Fruit fly (Drosophila melanogaster): ENCODE results near the gene ZnT33D.
A peak's percentile ranks its signal among the peaks of the same experiment; 100 is the strongest.

ZnT33D gene

dm6 chr2L:12192978-12193377 is 28.9 kb downstream of the ZnT33D start (continued):
- TF ChIP-seq fd85E (GFP tag; optimal IDR thresholded peaks at IDR 0.05) (no peak), CG31627 (GFP tag; optimal IDR thresholded peaks at IDR 0.05) (peak; percentile 24), Ets21C (GFP tag; optimal IDR thresholded peaks at IDR 0.05) (no peak), CG3919 (GFP tag; optimal IDR thresholded peaks at IDR 0.05) (no peak), Sox15 (GFP tag; optimal IDR thresholded peaks at IDR 0.05) (no peak), CG8632 (GFP tag; optimal IDR thresholded peaks at IDR 0.05) (no peak), OdsH (GFP tag; optimal IDR thresholded peaks at IDR 0.05) (peak; percentile 13), CG6854 (GFP tag; optimal IDR thresholded peaks at IDR 0.05) (no peak)

DNA sequence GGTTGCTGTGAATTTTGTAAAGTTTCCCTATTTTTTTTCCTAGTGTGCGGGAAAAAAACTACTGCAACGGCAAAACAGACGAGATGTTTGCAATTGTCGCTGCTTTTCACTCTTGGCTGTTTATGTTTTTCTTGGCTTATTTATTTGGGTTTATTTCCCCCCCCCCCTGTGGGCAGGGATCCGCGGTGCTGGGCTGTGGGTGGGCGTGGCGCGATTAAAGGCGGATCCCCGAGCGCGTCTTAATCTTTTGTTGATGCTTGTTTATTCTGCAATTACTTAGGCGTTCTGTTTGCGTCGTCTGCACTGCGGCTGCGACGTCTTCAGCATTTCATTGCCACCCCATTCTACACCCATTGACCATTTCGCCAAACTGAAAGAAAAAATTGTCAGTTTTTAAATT is 30.8 kb downstream of the ZnT33D start:
- TF ChIP-seq fkh (GFP tag; optimal IDR thresholded peaks at IDR 0.05) (peak; percentile 61), svp (GFP tag) (peak; percentile 17), CG11902 (GFP tag; optimal IDR thresholded peaks at IDR 0.05) (no peak)

DNA sequence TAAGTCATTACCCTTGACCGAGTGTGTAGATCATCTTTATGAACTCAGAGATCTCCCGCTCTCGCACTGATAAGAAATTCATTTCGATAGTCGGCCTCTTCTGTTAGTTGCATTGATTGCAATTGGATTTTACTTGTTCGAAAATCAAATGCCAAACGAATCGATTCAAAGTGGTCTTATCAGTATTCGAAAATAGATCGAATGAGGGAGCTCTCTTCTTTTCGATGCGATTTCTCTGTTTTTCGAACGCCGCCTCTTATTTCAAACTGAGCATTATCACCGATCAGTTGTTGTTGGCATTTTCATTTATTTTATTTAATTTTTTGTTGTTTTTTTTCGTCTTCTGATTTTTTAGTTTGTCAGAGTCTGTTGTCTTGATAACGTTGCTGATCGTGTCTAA is 36.9 kb downstream of the ZnT33D start:
- TF ChIP-seq CG10631 (GFP tag; optimal IDR thresholded peaks at IDR 0.05), result no peak
- no peak for TF ChIP-seq CG9139 (GFP tag; optimal IDR thresholded peaks at IDR 0.05)
- no peak for TF ChIP-seq CG6808 (GFP tag; optimal IDR thresholded peaks at IDR 0.05)
- no peak for TF ChIP-seq acj6 (GFP tag; optimal IDR thresholded peaks at IDR 0.05)
- TF ChIP-seq net (GFP tag; optimal IDR thresholded peaks at IDR 0.05), result no peak

dm6 chr2L:12207549-12207948 is 43.5 kb downstream of the ZnT33D start, which contains the start of gene CG31759:
Gene CG31759, plus strand, starts transcription at chr2L:12207709.
- TF ChIP-seq CG15336 (GFP tag; IDR thresholded peaks at IDR 0.05), result no peak
- no peak for TF ChIP-seq CG11902 (GFP tag; optimal IDR thresholded peaks at IDR 0.05)
- TF ChIP-seq topi (GFP tag; optimal IDR thresholded peaks at IDR 0.05), result no peak
- no peak for TF ChIP-seq CG11762 (GFP tag; optimal IDR thresholded peaks at IDR 0.05; ENCODE audit: insufficient read depth)
- no peak for TF ChIP-seq CG34406 (GFP tag; optimal IDR thresholded peaks at IDR 0.05)
- no peak for TF ChIP-seq Smox (GFP tag; optimal IDR thresholded peaks at IDR 0.05)
- TF ChIP-seq Gug (GFP tag; IDR thresholded peaks at IDR 0.05), result no peak
- no peak for TF ChIP-seq Eip93F (GFP tag; optimal IDR thresholded peaks at IDR 0.05)
- TF ChIP-seq OdsH (GFP tag; optimal IDR thresholded peaks at IDR 0.05), result no peak
- no peak for TF ChIP-seq CG6276 (GFP tag; optimal IDR thresholded peaks at IDR 0.05)
- no peak for TF ChIP-seq eg (GFP tag; IDR thresholded peaks at IDR 0.05)
- no peak for TF ChIP-seq fd59A (GFP tag; optimal IDR thresholded peaks at IDR 0.05)
- TF ChIP-seq acj6 (GFP tag; optimal IDR thresholded peaks at IDR 0.05), result no peak
- TF ChIP-seq dac (GFP tag; optimal IDR thresholded peaks at IDR 0.05), result no peak
- no peak for TF ChIP-seq lz (GFP tag; optimal IDR thresholded peaks at IDR 0.05)
- no peak for TF ChIP-seq net (GFP tag; optimal IDR thresholded peaks at IDR 0.05)
